Worm (Caenorhabditis elegans) whole organism, L4 larva: ENCODE measurements around the gene nas-31.

Source experiments
- F37D6.2 ChIP-seq: sonication (generic microtip); optimal IDR thresholded peaks from 2 replicates; lab custom pipeline; 2016; ENCODE audit warnings: mild to moderate bottlenecking, missing genetic modification characterization, missing compliant biosample characterization
- F44E2.7 ChIP-seq: fragments of 200-800 bp; sonication (Bioruptor generic); IDR thresholded peaks from 2 replicates; pipeline ENCODE4 v2.1.2; 2022; ENCODE audit warnings: missing genetic modification characterization, missing compliant biosample characterization
- T20F7.1 ChIP-seq: fragments of 200-800 bp; sonication (Bioruptor generic); optimal IDR thresholded peaks from 2 replicates; lab custom pipeline; 2018; ENCODE audit warnings: mild to moderate bottlenecking, missing genetic modification characterization, missing compliant biosample characterization
- T26A8.4 ChIP-seq: fragments of 200-800 bp; sonication (Bioruptor generic); IDR thresholded peaks from 2 replicates; pipeline ENCODE4 v1.3.6; 2022; ENCODE audit warnings: missing genetic modification characterization, missing compliant biosample characterization
- Y105C5A.15 ChIP-seq: fragments of 200-800 bp; sonication (Bioruptor generic); IDR thresholded peaks from 2 replicates; pipeline ENCODE4 v1.3.6; 2022; ENCODE audit warnings: missing genetic modification characterization, missing compliant biosample characterization
- Y48G9A.11 ChIP-seq: fragments of 200-800 bp; sonication (Bioruptor generic); IDR thresholded peaks from 2 replicates; pipeline ENCODE4 v1.3.6; 2022; ENCODE audit warnings: missing genetic modification reagents, missing genetic modification characterization, missing compliant biosample characterization
- ZK337.2 ChIP-seq: fragments of 200-800 bp; sonication (Bioruptor generic); IDR thresholded peaks from 2 replicates; pipeline ENCODE4 v1.3.6; 2022; ENCODE audit warnings: missing genetic modification reagents, missing genetic modification characterization, missing compliant biosample characterization
- ZK546.5 ChIP-seq, 2 experiments: sonication (generic microtip); optimal IDR thresholded peaks; 2 replicates each; lab custom pipeline; 2017; ENCODE audit warnings: missing biosample characterization in 2 of 2, missing genetic modification characterization in 2 of 2
- aha-1 ChIP-seq: fragments of 150-350 bp; peaks from one replicate; lab custom pipeline; 2014; ENCODE audit warnings: missing biosample characterization, missing genetic modification characterization
- aly-2 ChIP-seq: sonication (generic microtip); optimal IDR thresholded peaks from 2 replicates; lab custom pipeline; 2018; ENCODE audit warnings: missing biosample characterization, missing genetic modification characterization
- ceh-20 ChIP-seq: fragments of 200-800 bp; sonication (Bioruptor generic); IDR thresholded peaks from 2 replicates; pipeline ENCODE4 v1.3.6; 2022; ENCODE audit warnings: missing genetic modification reagents, missing genetic modification characterization, missing compliant biosample characterization
- ceh-28 ChIP-seq: fragments of 150-350 bp; optimal IDR thresholded peaks from 2 replicates; lab custom pipeline; 2014; ENCODE audit warnings: missing biosample characterization, missing genetic modification reagents, missing genetic modification characterization
- ceh-44 ChIP-seq: fragments of 200-800 bp; sonication (Bioruptor generic); IDR thresholded peaks from 2 replicates; pipeline ENCODE4 v1.3.6; 2022; ENCODE audit warnings: missing genetic modification reagents, missing genetic modification characterization, missing compliant biosample characterization
- ceh-62 ChIP-seq: sonication (generic microtip); optimal IDR thresholded peaks from 2 replicates; lab custom pipeline; 2017; ENCODE audit warnings: missing biosample characterization, missing genetic modification characterization
- ces-1 ChIP-seq: fragments of 150-350 bp; sonication (generic microtip); optimal IDR thresholded peaks from 4 replicates; lab custom pipeline; 2014; ENCODE audit warnings: missing biosample characterization, missing genetic modification reagents, missing genetic modification characterization
- cey-2 ChIP-seq: sonication (generic microtip); optimal IDR thresholded peaks from 3 replicates; lab custom pipeline; 2017; ENCODE audit warnings: missing genetic modification characterization, mild to moderate bottlenecking, missing compliant biosample characterization, antibody characterized with exemption, borderline replicate concordance; ENCODE audit not compliant: insufficient read depth
- daf-12 ChIP-seq: fragments of 150-350 bp; optimal IDR thresholded peaks from 2 replicates; lab custom pipeline; 2014; ENCODE audit warnings: missing biosample characterization, missing genetic modification reagents, missing genetic modification characterization
- daf-16 ChIP-seq, 3 experiments: sonication (generic microtip); optimal IDR thresholded peaks; 2 replicates each; lab custom pipeline; 2016 to 2017; ENCODE audit warnings: missing genetic modification characterization in 3 of 3, missing genetic modification reagents in 3 of 3, mild to moderate bottlenecking in 2 of 3, missing compliant biosample characterization in 2 of 3, missing biosample characterization in 1 of 3, moderate library complexity in 1 of 3
- dmd-6 ChIP-seq: fragments of 200-800 bp; sonication (Bioruptor generic); IDR thresholded peaks from 2 replicates; pipeline ENCODE4 v1.3.6; 2022; ENCODE audit warnings: missing genetic modification reagents, missing genetic modification characterization, missing compliant biosample characterization
- dpl-1 ChIP-seq: fragments of 150-350 bp; optimal IDR thresholded peaks from 2 replicates; lab custom pipeline; 2014; ENCODE audit warnings: missing biosample characterization, missing genetic modification reagents, missing genetic modification characterization
- dve-1 ChIP-seq: sonication (generic microtip); optimal IDR thresholded peaks from 2 replicates; lab custom pipeline; 2017; ENCODE audit warnings: antibody characterized with exemption, mild to moderate bottlenecking, missing genetic modification characterization, missing compliant biosample characterization; ENCODE audit not compliant: insufficient read depth
- egl-27 ChIP-seq: sonication (generic microtip); optimal IDR thresholded peaks from 3 replicates; lab custom pipeline; 2017; ENCODE audit warnings: missing biosample characterization, missing genetic modification reagents, missing genetic modification characterization
- egl-43 ChIP-seq: fragments of 200-800 bp; sonication (Bioruptor generic); IDR thresholded peaks from 2 replicates; pipeline ENCODE4 v1.3.6; 2022; ENCODE audit warnings: missing genetic modification reagents, missing genetic modification characterization, missing compliant biosample characterization
- gei-8 ChIP-seq: fragments of 200-800 bp; sonication (Bioruptor generic); optimal IDR thresholded peaks from 2 replicates; lab custom pipeline; 2018; ENCODE audit warnings: mild to moderate bottlenecking, missing genetic modification characterization, missing compliant biosample characterization
- hif-1 ChIP-seq, 2 experiments: sonication (generic microtip); optimal IDR thresholded peaks; 2 replicates each; lab custom pipeline; 2016 to 2017; ENCODE audit warnings: missing compliant biosample characterization in 2 of 2, missing genetic modification characterization in 2 of 2, missing genetic modification reagents in 2 of 2, missing genotype in 2 of 2, mild to moderate bottlenecking in 1 of 2
- hlh-11 ChIP-seq: fragments of 200-800 bp; sonication (Bioruptor generic); optimal IDR thresholded peaks from 2 replicates; lab custom pipeline; 2018; ENCODE audit warnings: mild to moderate bottlenecking, missing genetic modification characterization, missing compliant biosample characterization
- lin-1 ChIP-seq: fragments of 200-800 bp; sonication (Bioruptor generic); IDR thresholded peaks from 2 replicates; pipeline ENCODE4 v1.3.6; 2022; ENCODE audit warnings: missing genetic modification reagents, missing genetic modification characterization, missing compliant biosample characterization
- lin-38 ChIP-seq: fragments of 200-800 bp; sonication (Bioruptor generic); IDR thresholded peaks from 2 replicates; pipeline ENCODE4 v1.3.6; 2022; ENCODE audit warnings: missing genetic modification reagents, missing genetic modification characterization, missing compliant biosample characterization
- lir-3 ChIP-seq: sonication (generic microtip); optimal IDR thresholded peaks from 2 replicates; lab custom pipeline; 2016; ENCODE audit warnings: mild to moderate bottlenecking, missing genetic modification characterization, missing compliant biosample characterization
- lsy-2 ChIP-seq, 2 experiments: fragments of 150-350 bp in 1 of 2; sonication (generic microtip) in 1 of 2; optimal IDR thresholded peaks; 2 replicates each; lab custom pipeline; 2014 to 2017; ENCODE audit warnings: missing biosample characterization in 2 of 2, missing genetic modification characterization in 2 of 2
- madf-5 ChIP-seq, 2 experiments: fragments of 200-800 bp; sonication (Bioruptor generic); IDR thresholded peaks; 2 replicates each; pipeline ENCODE4 v1.3.6; 2022; ENCODE audit warnings: missing compliant biosample characterization in 2 of 2, missing genetic modification characterization in 2 of 2
- madf-9 ChIP-seq: fragments of 200-800 bp; sonication (Bioruptor generic); conservative IDR thresholded peaks from 2 replicates; pipeline ENCODE4 v1.3.6; 2022; ENCODE audit warnings: missing genetic modification reagents, missing genetic modification characterization, missing compliant biosample characterization
- nhr-102 ChIP-seq: sonication (generic microtip); optimal IDR thresholded peaks from 2 replicates; lab custom pipeline; 2016; ENCODE audit warnings: mild to moderate bottlenecking, missing genetic modification characterization, moderate library complexity, missing compliant biosample characterization
- nhr-11 ChIP-seq: fragments of 150-350 bp; optimal IDR thresholded peaks from 2 replicates; lab custom pipeline; 2014; ENCODE audit warnings: missing biosample characterization, missing genetic modification characterization
- nhr-237 ChIP-seq: sonication (generic microtip); optimal IDR thresholded peaks from 2 replicates; lab custom pipeline; 2017; ENCODE audit warnings: missing biosample characterization, missing genetic modification characterization
- nhr-25 ChIP-seq: sonication (generic microtip); optimal IDR thresholded peaks from 2 replicates; lab custom pipeline; 2017; ENCODE audit warnings: missing genetic modification characterization, mild to moderate bottlenecking, missing compliant biosample characterization, antibody characterized with exemption, moderate library complexity, borderline replicate concordance; ENCODE audit not compliant: insufficient read depth
- nhr-41 ChIP-seq: fragments of 200-800 bp; sonication (Bioruptor generic); IDR thresholded peaks from 2 replicates; pipeline ENCODE4 v1.3.6; 2022; ENCODE audit warnings: missing genetic modification reagents, missing genetic modification characterization, missing compliant biosample characterization
- nhr-76 ChIP-seq: fragments of 150-350 bp; optimal IDR thresholded peaks from 2 replicates; lab custom pipeline; 2014; ENCODE audit warnings: missing biosample characterization, missing genetic modification characterization
- nhr-77 ChIP-seq: fragments of 150-350 bp; optimal IDR thresholded peaks from 2 replicates; lab custom pipeline; 2014; ENCODE audit warnings: missing biosample characterization, missing genetic modification characterization
- php-3 ChIP-seq: fragments of 200-800 bp; sonication (Bioruptor generic); IDR thresholded peaks from 2 replicates; pipeline ENCODE4 v1.3.6; 2022; ENCODE audit warnings: missing genetic modification reagents, missing genetic modification characterization, missing compliant biosample characterization
- sdz-12 ChIP-seq: fragments of 200-800 bp; sonication (Bioruptor generic); optimal IDR thresholded peaks from 2 replicates; lab custom pipeline; 2018; ENCODE audit warnings: mild to moderate bottlenecking, missing genetic modification characterization, missing compliant biosample characterization
- set-16 ChIP-seq: fragments of 200-800 bp; sonication (Bioruptor generic); IDR thresholded peaks from 2 replicates; pipeline ENCODE4 v1.3.6; 2022; ENCODE audit warnings: missing genetic modification reagents, missing genetic modification characterization, missing compliant biosample characterization
- spr-3 ChIP-seq: fragments of 200-800 bp; sonication (Bioruptor generic); optimal IDR thresholded peaks from 2 replicates; lab custom pipeline; 2018; ENCODE audit warnings: mild to moderate bottlenecking, missing genetic modification characterization, missing compliant biosample characterization
- zfp-2 ChIP-seq: sonication (generic microtip); optimal IDR thresholded peaks from 2 replicates; lab custom pipeline; 2016; ENCODE audit warnings: mild to moderate bottlenecking, missing genetic modification characterization, missing compliant biosample characterization
- zip-11 ChIP-seq: fragments of 200-800 bp; sonication (Bioruptor generic); IDR thresholded peaks from 2 replicates; pipeline ENCODE4 v1.3.6; 2022; ENCODE audit warnings: missing genetic modification characterization, missing compliant biosample characterization
- zip-2 ChIP-seq: fragments of 150-350 bp; optimal IDR thresholded peaks from 2 replicates; lab custom pipeline; 2014; ENCODE audit warnings: missing biosample characterization, missing genetic modification characterization
- ztf-7 ChIP-seq: fragments of 150-350 bp; optimal IDR thresholded peaks from 2 replicates; lab custom pipeline; 2014; ENCODE audit warnings: missing biosample characterization, missing genetic modification characterization

nas-31 gene

ce11 chrV:10967594-10968273 is 46.1 kb upstream of the nas-31 start (continued):
- TF ChIP-seq dpl-1 (GFP tag; lab: Kevin White, UChicago) (no peak), daf-16 (GFP tag; optimal IDR thresholded peaks at IDR 0.05; lab: Kevin White, UChicago) (no peak), daf-16 (tag; optimal IDR thresholded peaks at IDR 0.05; lab: Kevin White, UChicago) (no peak), nhr-11 (tag; lab: Kevin White, UChicago) (no peak), ceh-20 (GFP tag; lab: Robert Waterston, UW) (0 out of 2 replicates have a peak, but pooled peaks have one; percentile 14), cey-2 (tag; lab: Kevin White, UChicago) (no peak), php-3 (GFP tag; lab: Robert Waterston, UW) (0 out of 2 replicates have a peak, but pooled peaks have one; percentile 27), Y105C5A.15 (GFP tag; lab: Robert Waterston, UW) (no peak), egl-43 (GFP tag; lab: Robert Waterston, UW) (no peak), lsy-2 (tag; optimal IDR thresholded peaks at IDR 0.05; lab: Kevin White, UChicago) (no peak), lin-1 (GFP tag; lab: Robert Waterston, UW) (no peak; the same call in 1 of the 2 replicates), F37D6.2 (tag; lab: Kevin White, UChicago) (no peak), zip-11 (GFP tag; lab: Robert Waterston, UW) (no peak), ztf-7 (no peak), nhr-41 (no peak), hif-1 (tag; optimal IDR thresholded peaks at IDR 0.05; lab: Kevin White, UChicago) (no peak), egl-27 (no peak)

- TF ChIP-seq set-16 (GFP tag; lab: Robert Waterston, UW) (peak; percentile 54), madf-9 (GFP tag; lab: Robert Waterston, UW) (no peak), zip-2 (tag; lab: Kevin White, UChicago) (no peak), ZK546.5 (tag; optimal IDR thresholded peaks at IDR 0.05; lab: Kevin White, UChicago) (no peak), daf-12 (tag; lab: Kevin White, UChicago) (no peak), nhr-25 (no peak), dmd-6 (GFP tag; lab: Robert Waterston, UW) (no peak), ztf-7 (no peak), gei-8 (GFP tag; lab: Kevin White, UChicago) (no peak), egl-27 (no peak), nhr-102 (no peak), egl-43 (GFP tag; lab: Robert Waterston, UW) (0 out of 2 replicates have a peak, but pooled peaks have one; percentile 44), aly-2 (tag; lab: Kevin White, UChicago) (no peak), F44E2.7 (GFP tag; lab: Robert Waterston, UW) (no peak), zfp-2 (tag; lab: Kevin White, UChicago) (no peak), lin-38 (GFP tag; lab: Robert Waterston, UW) (peak; percentile 44), ceh-28 (no peak), nhr-237 (tag; lab: Kevin White, UChicago) (no peak), T20F7.1 (GFP tag; lab: Kevin White, UChicago) (no peak), aha-1 (tag; lab: Kevin White, UChicago) (peak; percentile 78), dve-1 (no peak), nhr-77 (tag; lab: Kevin White, UChicago) (no peak), hlh-11 (no peak), ces-1 (no peak), ceh-44 (no peak), sdz-12 (GFP tag; lab: Kevin White, UChicago) (peak; percentile 34), ceh-62 (tag; lab: Kevin White, UChicago) (no peak), lin-1 (GFP tag; lab: Robert Waterston, UW) (no peak), ZK337.2 (GFP tag; lab: Robert Waterston, UW) (no peak), nhr-76 (no peak), Y48G9A.11 (GFP tag; lab: Robert Waterston, UW) (no peak), lir-3 (no peak), T26A8.4 (GFP tag; lab: Robert Waterston, UW) (no peak), madf-5 (GFP tag; IDR thresholded peaks at IDR 0.05; lab: Robert Waterston, UW) (0 out of 4 replicates have a peak, but pooled peaks of 1 of the 2 experiments have one; percentile 48), spr-3 (GFP tag; lab: Kevin White, UChicago) (no peak)
- TF ChIP-seq, all 104 proteins: peak for 6
Measured at ce11 chrV:10966874-10967273, 45.2 kb upstream of the nas-31 start.
